Fruit fly (Drosophila melanogaster) ovary, adult (tissue): ENCODE measurements around the gene CG14352.

ENCODE experiments used
- CG17801 ChIP-seq: fragments of 200-800 bp; optimal IDR thresholded peaks from 2 replicates; lab custom pipeline; 2019; ENCODE audit warnings: missing biosample characterization, mild to moderate bottlenecking, missing genetic modification characterization, moderate library complexity; ENCODE audit not compliant: partially characterized antibody

CG14352 gene

dm6 chr2L:1644378-1644777 lies 33.2 kb downstream of the CG14352 start:
- TF ChIP-seq CG17801 (GFP tag; lab: Kevin White, UChicago) = no peak

DNA sequence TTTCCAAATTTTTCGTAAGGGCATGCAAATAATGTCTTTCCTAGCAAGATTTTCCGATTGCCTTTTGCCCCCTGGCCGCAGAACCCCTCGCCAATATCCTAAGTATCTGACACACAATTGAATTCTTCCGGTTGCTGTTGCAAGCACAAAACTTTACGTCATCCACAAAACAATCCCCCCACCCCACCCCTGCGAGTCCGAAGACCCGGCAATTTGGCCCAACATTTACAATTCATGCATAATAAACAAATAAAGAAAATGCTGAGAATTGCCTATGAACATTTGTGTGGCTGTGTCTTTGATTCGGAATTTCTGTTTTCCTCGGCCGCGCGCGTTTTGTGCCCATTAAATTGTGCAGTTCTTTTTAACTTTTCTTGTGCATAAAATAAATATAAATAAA lies 34.1 kb downstream of the CG14352 start:
- TF ChIP-seq CG17801 (GFP tag; lab: Kevin White, UChicago) = no peak

dm6 chr2L:1646037-1646436 lies 34.8 kb downstream of the CG14352 start:
- no peak for TF ChIP-seq CG17801 (GFP tag; lab: Kevin White, UChicago)

- TF ChIP-seq CG17801 (GFP tag; lab: Kevin White, UChicago) = no peak
Observed at dm6 chr2L:1646499-1646898, 35.3 kb downstream of the CG14352 start.

DNA sequence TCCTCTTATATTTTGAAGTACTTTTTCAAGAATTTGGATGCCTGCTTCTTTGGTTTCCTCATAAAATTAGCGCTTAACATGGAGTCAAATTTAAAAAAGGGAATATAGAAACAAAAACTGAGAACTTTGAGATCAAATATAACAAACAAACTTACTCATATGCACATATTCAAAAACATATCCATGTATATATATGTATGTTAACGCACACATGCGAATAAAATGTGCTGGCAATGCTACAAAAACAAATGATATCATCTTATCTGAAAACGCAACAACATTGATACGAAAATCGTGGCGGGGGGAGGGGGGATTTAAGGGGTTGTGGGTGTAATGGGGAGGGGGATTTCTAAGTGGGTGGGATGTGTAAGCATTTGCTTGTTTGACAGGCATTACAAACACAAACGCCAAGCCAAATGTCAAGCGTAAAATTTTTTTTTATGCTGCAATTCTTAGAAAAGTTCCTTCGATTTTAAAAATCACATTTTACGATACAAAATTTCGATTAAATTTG lies 36.9 kb downstream of the CG14352 start:
- no peak for TF ChIP-seq CG17801 (GFP tag; lab: Kevin White, UChicago)

- TF ChIP-seq CG17801 (GFP tag; lab: Kevin White, UChicago) = no peak
Observed at dm6 chr2L:1648677-1649078, 37.5 kb downstream of the CG14352 start.

dm6 chr2L:1649244-1649827 lies 38.1 kb downstream of the CG14352 start:
- no peak for TF ChIP-seq CG17801 (GFP tag; lab: Kevin White, UChicago)

dm6 chr2L:1649828-1650429 lies 38.7 kb downstream of the CG14352 start:
- no peak for TF ChIP-seq CG17801 (GFP tag; lab: Kevin White, UChicago)

DNA sequence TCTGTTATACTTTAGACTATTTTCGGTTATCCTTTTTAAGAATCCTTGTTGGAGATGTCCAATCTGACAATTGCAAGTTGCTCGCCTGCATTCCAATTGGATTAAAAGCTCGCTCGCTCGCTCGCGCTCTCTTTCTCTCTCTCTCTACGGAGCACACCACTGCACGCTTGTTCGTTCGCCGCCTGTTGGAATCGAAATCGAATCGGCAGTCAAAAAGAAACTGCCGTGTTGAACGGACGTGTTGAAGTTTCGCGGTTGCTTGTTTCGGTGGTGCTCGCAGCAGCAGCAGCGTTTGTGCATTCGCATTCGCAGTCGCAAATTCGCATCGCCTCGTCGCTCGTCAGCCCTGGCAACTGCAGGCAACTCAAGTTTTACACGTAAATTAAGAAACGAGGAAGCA lies 39.8 kb downstream of the CG14352 start, which contains the start of gene chinmo:
TSS of gene chinmo (plus strand) at position 206 of the 400 bp plus-strand sequence.
- no peak for TF ChIP-seq CG17801 (GFP tag; lab: Kevin White, UChicago)

- no peak for TF ChIP-seq CG17801 (GFP tag; lab: Kevin White, UChicago)
Observed at dm6 chr2L:1651889-1652288, 40.7 kb downstream of the CG14352 start.

- no peak for TF ChIP-seq CG17801 (GFP tag; lab: Kevin White, UChicago)
Observed at dm6 chr2L:1653800-1654199, 42.6 kb downstream of the CG14352 start.

dm6 chr2L:1654217-1654616 lies 43.0 kb downstream of the CG14352 start:
- TF ChIP-seq CG17801 (GFP tag; lab: Kevin White, UChicago) = no peak

dm6 chr2L:1655858-1656257 lies 44.6 kb downstream of the CG14352 start:
- no peak for TF ChIP-seq CG17801 (GFP tag; lab: Kevin White, UChicago)

- no peak for TF ChIP-seq CG17801 (GFP tag; lab: Kevin White, UChicago)
Observed at dm6 chr2L:1656835-1657541, 45.8 kb downstream of the CG14352 start.

DNA sequence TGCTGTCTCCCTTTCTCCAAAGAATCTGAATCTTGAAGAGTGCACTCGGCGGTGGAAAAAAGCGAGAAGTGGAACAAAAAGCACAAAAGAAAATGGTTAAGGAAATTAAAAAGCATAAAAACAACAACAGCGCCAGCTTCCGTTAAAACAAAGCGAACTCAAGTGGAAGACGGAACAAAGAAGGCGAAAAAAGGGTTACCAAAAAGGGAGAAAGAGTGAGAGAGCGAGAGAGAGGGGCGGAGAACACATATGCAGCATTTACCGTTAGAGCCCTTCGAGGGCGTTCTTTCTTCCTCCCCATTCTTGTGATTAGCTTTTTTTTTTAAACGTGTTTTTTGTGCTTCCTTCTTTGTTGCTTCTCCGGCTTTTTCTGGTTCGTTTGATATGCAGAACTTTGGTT lies 46.9 kb downstream of the CG14352 start:
- TF ChIP-seq CG17801 (GFP tag; lab: Kevin White, UChicago) = no peak
